Worm (Caenorhabditis elegans) whole organism, L4/young adult: ENCODE measurements around the gene Y53G8AR.6.
"Not testable (repeated sequence)": the region's sequence is repeated elsewhere in the genome, so short reads cannot be mapped to it uniquely, and the experiment has no call there.

Source experiments
- W03F9.2 ChIP-seq: fragments of 150-350 bp; optimal IDR thresholded peaks from 2 replicates; lab custom pipeline; 2014; ENCODE audit warnings: missing biosample characterization, missing genetic modification characterization
- dao-5 ChIP-seq: sonication (generic microtip); optimal IDR thresholded peaks from 2 replicates; lab custom pipeline; 2016; ENCODE audit warnings: missing genotype, missing genetic modification characterization, moderate library complexity, missing compliant biosample characterization
- him-1 ChIP-seq: sonication (generic microtip); optimal IDR thresholded peaks from 2 replicates; lab custom pipeline; 2016; ENCODE audit warnings: missing genotype, missing genetic modification reagents, missing genetic modification characterization, missing compliant biosample characterization

The Y53G8AR.6 gene

DNA sequence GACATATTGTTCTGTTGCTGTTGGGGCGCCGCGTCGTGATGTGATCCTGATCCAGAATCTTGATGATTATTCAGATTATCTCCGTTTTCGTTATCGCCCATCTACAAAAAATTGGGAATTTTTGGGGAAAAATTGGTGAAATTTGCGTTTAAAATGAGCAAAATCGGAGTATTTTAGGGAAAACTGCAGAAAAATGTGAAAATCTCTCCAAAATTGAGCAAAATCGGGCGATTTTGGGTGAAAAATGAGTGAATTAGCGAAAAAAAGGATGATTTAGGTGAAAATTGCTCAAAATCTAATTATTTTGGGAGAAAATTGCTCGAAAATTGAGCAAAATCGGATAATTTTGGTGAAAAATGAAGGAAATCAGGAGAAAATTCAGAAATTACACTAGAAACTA is 26.6 kb downstream of the Y53G8AR.6 start, which contains the start of gene Y53G8AR.9:
TSS of gene Y53G8AR.9 (minus strand) at position 101 of the 400 bp plus-strand sequence.
- no peak for TF ChIP-seq him-1 (tag; lab: Kevin White, UChicago)
- TF ChIP-seq dao-5 (tag; lab: Kevin White, UChicago) = no peak
- no peak for TF ChIP-seq W03F9.2 (tag; lab: Kevin White, UChicago)

ce11 chrIII:3322317-3323010 is 27.9 kb downstream of the Y53G8AR.6 start, which contains the start of gene phf-15:
TSS of gene phf-15 (plus strand) at chrIII:3322853.
- TF ChIP-seq dao-5 (tag; lab: Kevin White, UChicago) (no peak), W03F9.2 (tag; lab: Kevin White, UChicago) (no peak), him-1 (tag; lab: Kevin White, UChicago) (no peak)

ce11 chrIII:3323906-3324305 is 29.4 kb downstream of the Y53G8AR.6 start:
- TF ChIP-seq dao-5 (tag; lab: Kevin White, UChicago) (no peak), W03F9.2 (tag; lab: Kevin White, UChicago) (peak; percentile 24), him-1 (tag; lab: Kevin White, UChicago) (no peak)

- TF ChIP-seq him-1 (tag; lab: Kevin White, UChicago) (no peak), W03F9.2 (tag; lab: Kevin White, UChicago) (no peak)
These were observed 34.9 kb downstream of the Y53G8AR.6 start for ce11 chrIII:3329467-3329866.

DNA sequence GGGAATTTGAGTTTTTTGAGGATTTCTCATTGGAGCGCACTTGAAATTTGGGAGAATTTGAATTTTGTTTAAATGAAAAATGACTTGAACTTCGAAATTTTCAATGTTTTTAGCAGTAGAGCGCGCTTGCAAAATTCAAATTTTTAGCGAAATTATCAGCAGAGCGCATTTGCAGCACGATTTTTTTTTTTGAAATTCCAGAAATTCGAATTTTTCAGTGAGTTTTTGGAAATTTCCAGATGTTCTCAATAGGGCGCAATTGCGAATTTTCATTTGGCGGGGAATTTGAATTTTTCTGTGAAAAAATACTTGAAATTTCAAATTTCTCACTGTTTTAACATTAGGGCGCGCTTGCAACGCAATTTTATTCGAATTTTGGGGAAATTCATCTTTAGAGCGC is 37.2 kb downstream of the Y53G8AR.6 start:
- TF ChIP-seq him-1 (tag; lab: Kevin White, UChicago) = no peak
- no peak for TF ChIP-seq dao-5 (tag; lab: Kevin White, UChicago)
- no peak for TF ChIP-seq W03F9.2 (tag; lab: Kevin White, UChicago)

ce11 chrIII:3332736-3333135 is 38.2 kb downstream of the Y53G8AR.6 start, which contains the start of gene Y53G8AR.1:
TSS of gene Y53G8AR.1 (plus strand) at chrIII:3333036.
- TF ChIP-seq him-1, W03F9.2, dao-5 (tag; lab: Kevin White, UChicago): not testable (repeated sequence)

ce11 chrIII:3339317-3340016 is 44.9 kb downstream of the Y53G8AR.6 start:
- TF ChIP-seq W03F9.2 (tag; lab: Kevin White, UChicago) (no peak), him-1 (tag; lab: Kevin White, UChicago) (no peak), dao-5 (tag; lab: Kevin White, UChicago) (no peak)

- TF ChIP-seq him-1 (tag; lab: Kevin White, UChicago) (no peak), W03F9.2 (tag; lab: Kevin White, UChicago) (no peak), dao-5 (tag; lab: Kevin White, UChicago) (no peak)
These were observed 48.9 kb downstream of the Y53G8AR.6 start for ce11 chrIII:3343463-3343862.

DNA sequence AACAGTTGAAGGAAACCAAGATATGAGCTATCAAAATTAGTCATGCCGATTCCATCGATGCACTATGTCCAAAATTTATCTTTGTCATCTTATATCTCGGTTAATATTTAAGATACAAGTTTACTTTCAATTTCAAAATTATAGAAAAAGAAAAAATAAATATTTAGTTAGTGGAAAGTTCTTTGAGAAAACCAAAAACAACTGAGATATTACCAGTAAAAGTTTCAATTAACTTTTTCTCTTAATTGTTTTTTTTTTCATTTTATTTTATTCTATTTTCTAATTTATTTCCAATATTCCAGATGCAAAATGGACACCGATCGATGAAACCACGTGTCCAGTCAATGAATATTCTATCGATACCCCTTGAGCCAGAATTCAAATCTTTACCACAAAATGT is 50.0 kb downstream of the Y53G8AR.6 start, which contains the start of gene gei-1:
TSS of gene gei-1 (plus strand) at position 301 of the 400 bp plus-strand sequence.
- TF ChIP-seq him-1 (tag; lab: Kevin White, UChicago) (no peak), W03F9.2 (tag; lab: Kevin White, UChicago) (no peak), dao-5 (tag; lab: Kevin White, UChicago) (no peak)

- TF ChIP-seq him-1 (tag; lab: Kevin White, UChicago) = no peak
- no peak for TF ChIP-seq W03F9.2 (tag; lab: Kevin White, UChicago)
- TF ChIP-seq dao-5 (tag; lab: Kevin White, UChicago) = no peak
These were observed 51.3 kb downstream of the Y53G8AR.6 start for ce11 chrIII:3345835-3346234.

ce11 chrIII:3346665-3347064 is 52.1 kb downstream of the Y53G8AR.6 start:
- TF ChIP-seq him-1 (tag; lab: Kevin White, UChicago) = no peak
- TF ChIP-seq dao-5 (tag; lab: Kevin White, UChicago) = no peak
- no peak for TF ChIP-seq W03F9.2 (tag; lab: Kevin White, UChicago)
